Worm (Caenorhabditis elegans) whole organism, dauer: ENCODE results near the gene F33H12.1.
"Not testable (repeated sequence)": the region's sequence is repeated elsewhere in the genome, so short reads cannot be mapped to it uniquely, and the experiment has no call there.

Source experiments
- unc-62 ChIP-seq: sonication (generic microtip); optimal IDR thresholded peaks from 2 replicates; lab custom pipeline; 2017; ENCODE audit warnings: missing biosample characterization, missing genetic modification reagents, missing genetic modification characterization

F33H12.1 gene

ce11 chrII:2600176-2600575 lies at the start of gene F33H12.1:
Gene F33H12.1, plus strand, starts transcription at chrII:2600476.
- not testable (repeated sequence) for TF ChIP-seq unc-62 (GFP tag; lab: Kevin White, UChicago)

ce11 chrII:2553030-2553429 lies 47.2 kb upstream of the F33H12.1 start:
- no peak for TF ChIP-seq unc-62 (GFP tag; lab: Kevin White, UChicago)

- not testable (repeated sequence) for TF ChIP-seq unc-62 (GFP tag; lab: Kevin White, UChicago)
Observed at ce11 chrII:2553662-2554061, 46.6 kb upstream of the F33H12.1 start, which contains the start of gene K02F6.1. Gene K02F6.1, plus strand, starts transcription at chrII:2553962.

ce11 chrII:2563973-2564372 lies 36.3 kb upstream of the F33H12.1 start, which contains the start of gene nep-18:
Gene nep-18, minus strand, starts transcription at chrII:2564073.
- no peak for TF ChIP-seq unc-62 (GFP tag; lab: Kevin White, UChicago)

ce11 chrII:2564899-2565298 lies 35.4 kb upstream of the F33H12.1 start, which contains the start of gene usp-39:
Gene usp-39, plus strand, starts transcription at chrII:2565275.
- TF ChIP-seq unc-62 (GFP tag; lab: Kevin White, UChicago): no peak

- no peak for TF ChIP-seq unc-62 (GFP tag; lab: Kevin White, UChicago)
Observed at ce11 chrII:2578216-2578615, 22.1 kb upstream of the F33H12.1 start.

- TF ChIP-seq unc-62 (GFP tag; lab: Kevin White, UChicago): no peak
Observed at ce11 chrII:2583044-2583443, 17.2 kb upstream of the F33H12.1 start, which contains the start of gene sri-74. Gene sri-74, minus strand, starts transcription at chrII:2583144.

ce11 chrII:2585493-2585892 lies 14.8 kb upstream of the F33H12.1 start, which contains the start of gene sri-36:
Gene sri-36, minus strand, starts transcription at chrII:2585593.
- no peak for TF ChIP-seq unc-62 (GFP tag; lab: Kevin White, UChicago)

ce11 chrII:2586861-2587554 lies 13.3 kb upstream of the F33H12.1 start, which contains the start of the genes F33H12.7 and sri-39:
Gene F33H12.7, minus strand, starts transcription at chrII:2586911.
Gene sri-39, plus strand, starts transcription at chrII:2587504.
- no peak for TF ChIP-seq unc-62 (GFP tag; lab: Kevin White, UChicago)

ce11 chrII:2600931-2601330 lies 655 bp downstream of the F33H12.1 start:
- no peak for TF ChIP-seq unc-62 (GFP tag; lab: Kevin White, UChicago)

ce11 chrII:2605319-2605718 lies 5.0 kb downstream of the F33H12.1 start, which contains the start of gene sri-77:
Gene sri-77, minus strand, starts transcription at chrII:2605419.
- no peak for TF ChIP-seq unc-62 (GFP tag; lab: Kevin White, UChicago)

ce11 chrII:2610202-2610912 lies 10.1 kb downstream of the F33H12.1 start, which contains the start of gene sri-38:
Gene sri-38, plus strand, starts transcription at chrII:2610862.
- no peak for TF ChIP-seq unc-62 (GFP tag; lab: Kevin White, UChicago)

- TF ChIP-seq unc-62 (GFP tag; lab: Kevin White, UChicago): no peak
Observed at ce11 chrII:2611009-2611408, 10.7 kb downstream of the F33H12.1 start.

ce11 chrII:2612278-2612677 lies 12.0 kb downstream of the F33H12.1 start, which contains the start of gene D2062.13:
Gene D2062.13, plus strand, starts transcription at chrII:2612578.
- TF ChIP-seq unc-62 (GFP tag; lab: Kevin White, UChicago): not testable (repeated sequence)

- TF ChIP-seq unc-62 (GFP tag; lab: Kevin White, UChicago): not testable (repeated sequence)
Observed at ce11 chrII:2616634-2617033, 16.4 kb downstream of the F33H12.1 start, which contains the start of gene msrp-5. Gene msrp-5, plus strand, starts transcription at chrII:2616934.

ce11 chrII:2619148-2619547 lies 18.9 kb downstream of the F33H12.1 start, which contains the start of gene msrp-6:
Gene msrp-6, plus strand, starts transcription at chrII:2619448.
- TF ChIP-seq unc-62 (GFP tag; lab: Kevin White, UChicago): not testable (repeated sequence)
